Fruit fly (Drosophila melanogaster): Measurements from ENCODE around the gene HBS1.

The HBS1 gene

dm6 chr3L:1841984-1842383, 23.1 kb downstream of the HBS1 start, which contains the start of gene Cpr62Bc:
TSS of gene Cpr62Bc (minus strand) at chr3L:1842084.
- TF ChIP-seq gl (tag; optimal IDR thresholded peaks at IDR 0.05) (peak; percentile 12), CG8301 (tag; optimal IDR thresholded peaks at IDR 0.05) (no peak)

- TF ChIP-seq CG15710 (tag; optimal IDR thresholded peaks at IDR 0.05) (no peak), CG32121 (GFP tag; IDR thresholded peaks at IDR 0.05) (no peak), rn (GFP tag; IDR thresholded peaks at IDR 0.05) (no peak), EcR (GFP tag; optimal IDR thresholded peaks at IDR 0.05) (no peak), D1 (tag; optimal IDR thresholded peaks at IDR 0.05) (no peak), CG13204 (GFP tag; optimal IDR thresholded peaks at IDR 0.05) (no peak), CG12605 (GFP tag; IDR thresholded peaks at IDR 0.05) (no peak), Ets98B (GFP tag; IDR thresholded peaks at IDR 0.05) (no peak), CG10348 (GFP tag; IDR thresholded peaks at IDR 0.05) (no peak), Pif1B (GFP tag; optimal IDR thresholded peaks at IDR 0.05) (no peak), CG9948 (tag; optimal IDR thresholded peaks at IDR 0.05) (no peak), CG8159 (tag; optimal IDR thresholded peaks at IDR 0.05) (no peak), CG34367 (tag; optimal IDR thresholded peaks at IDR 0.05) (no peak), CG17806 (tag; optimal IDR thresholded peaks at IDR 0.05) (no peak), CG8301 (tag; optimal IDR thresholded peaks at IDR 0.05) (no peak), Pif1A (GFP tag; optimal IDR thresholded peaks at IDR 0.05) (no peak)
Measured at dm6 chr3L:1835064-1835463, 30.0 kb downstream of the HBS1 start, which contains the start of gene Cpr62Bb. TSS of gene Cpr62Bb (minus strand) at chr3L:1835164.

dm6 chr3L:1831753-1832268, 33.2 kb downstream of the HBS1 start, which contains the start of gene Cpr62Ba:
TSS of gene Cpr62Ba (minus strand) at chr3L:1831783.
- TF ChIP-seq Pif1B (GFP tag; optimal IDR thresholded peaks at IDR 0.05) (no peak), gl (tag; optimal IDR thresholded peaks at IDR 0.05) (no peak), EcR (GFP tag; optimal IDR thresholded peaks at IDR 0.05) (peak; percentile 26), CG17806 (tag; optimal IDR thresholded peaks at IDR 0.05) (no peak)

- TF ChIP-seq CG17806 (tag; optimal IDR thresholded peaks at IDR 0.05) (peak; percentile 48), CG10348 (GFP tag; IDR thresholded peaks at IDR 0.05) (no peak), fd96Ca (GFP tag; IDR thresholded peaks at IDR 0.05) (peak; percentile 82), Pif1B (GFP tag; optimal IDR thresholded peaks at IDR 0.05) (peak; percentile 66), rn (GFP tag; IDR thresholded peaks at IDR 0.05) (no peak), CG14655 (GFP tag; optimal IDR thresholded peaks at IDR 0.05) (peak; percentile 77), CG8159 (tag; optimal IDR thresholded peaks at IDR 0.05) (peak; percentile 17), CG32121 (GFP tag; IDR thresholded peaks at IDR 0.05) (peak; percentile 81), CG15710 (tag; optimal IDR thresholded peaks at IDR 0.05) (peak; percentile 40), CG12605 (GFP tag; IDR thresholded peaks at IDR 0.05) (peak; percentile 74), Ets98B (GFP tag; IDR thresholded peaks at IDR 0.05) (peak; percentile 78), CG13204 (GFP tag; optimal IDR thresholded peaks at IDR 0.05) (peak; percentile 16), Pif1A (GFP tag; optimal IDR thresholded peaks at IDR 0.05) (peak; percentile 75), EcR (GFP tag; optimal IDR thresholded peaks at IDR 0.05) (no peak), D1 (tag; optimal IDR thresholded peaks at IDR 0.05) (no peak), CG4496 (GFP tag; IDR thresholded peaks at IDR 0.05) (peak; percentile 89), Snoo (tag; optimal IDR thresholded peaks at IDR 0.05) (peak; percentile 56), CG34367 (tag; optimal IDR thresholded peaks at IDR 0.05) (peak; percentile 60), gl (tag; optimal IDR thresholded peaks at IDR 0.05) (no peak), CG8301 (tag; optimal IDR thresholded peaks at IDR 0.05) (peak; percentile 66), CG9948 (tag; optimal IDR thresholded peaks at IDR 0.05) (peak; percentile 56)
Measured at dm6 chr3L:1829539-1829938, 35.5 kb downstream of the HBS1 start.

dm6 chr3L:1827809-1828371, 37.1 kb downstream of the HBS1 start:
- TF ChIP-seq CG4496 (GFP tag; IDR thresholded peaks at IDR 0.05) (no peak), CG32121 (GFP tag; IDR thresholded peaks at IDR 0.05) (no peak), CG13204 (GFP tag; optimal IDR thresholded peaks at IDR 0.05) (peak; percentile 38), Snoo (tag; optimal IDR thresholded peaks at IDR 0.05) (peak; percentile 1), EcR (GFP tag; optimal IDR thresholded peaks at IDR 0.05) (peak; percentile 75)

dm6 chr3L:1822365-1822764, 42.7 kb downstream of the HBS1 start:
- peak; percentile 22 for TF ChIP-seq EcR (GFP tag; optimal IDR thresholded peaks at IDR 0.05)
- no peak for TF ChIP-seq D1 (tag; optimal IDR thresholded peaks at IDR 0.05)
- no peak for TF ChIP-seq gl (tag; optimal IDR thresholded peaks at IDR 0.05)
- no peak for TF ChIP-seq rn (GFP tag; IDR thresholded peaks at IDR 0.05)
- no peak for TF ChIP-seq Pif1B (GFP tag; optimal IDR thresholded peaks at IDR 0.05)
- peak; percentile 45 for TF ChIP-seq CG13204 (GFP tag; optimal IDR thresholded peaks at IDR 0.05)
- TF ChIP-seq fd96Ca (GFP tag; IDR thresholded peaks at IDR 0.05): no peak
- no peak for TF ChIP-seq CG14655 (GFP tag; optimal IDR thresholded peaks at IDR 0.05)
- TF ChIP-seq Ets98B (GFP tag; IDR thresholded peaks at IDR 0.05): no peak
- TF ChIP-seq CG4496 (GFP tag; IDR thresholded peaks at IDR 0.05): 0 out of 3 replicates have a peak, but pooled peaks have one; percentile 19

dm6 chr3L:1821140-1821539, 43.9 kb downstream of the HBS1 start:
- TF ChIP-seq CG13204 (GFP tag; optimal IDR thresholded peaks at IDR 0.05): peak; percentile 36
- no peak for TF ChIP-seq Pif1B (GFP tag; optimal IDR thresholded peaks at IDR 0.05)
- TF ChIP-seq CG8301 (tag; optimal IDR thresholded peaks at IDR 0.05): no peak
- TF ChIP-seq CG10348 (GFP tag; IDR thresholded peaks at IDR 0.05): no peak
- no peak for TF ChIP-seq gl (tag; optimal IDR thresholded peaks at IDR 0.05)
- no peak for TF ChIP-seq rn (GFP tag; IDR thresholded peaks at IDR 0.05)
- peak; percentile 84 for TF ChIP-seq EcR (GFP tag; optimal IDR thresholded peaks at IDR 0.05)
- no peak for TF ChIP-seq CG32121 (GFP tag; IDR thresholded peaks at IDR 0.05)
